Worm (Caenorhabditis elegans): ENCODE data around the gene Y49F6B.13.

DNA sequence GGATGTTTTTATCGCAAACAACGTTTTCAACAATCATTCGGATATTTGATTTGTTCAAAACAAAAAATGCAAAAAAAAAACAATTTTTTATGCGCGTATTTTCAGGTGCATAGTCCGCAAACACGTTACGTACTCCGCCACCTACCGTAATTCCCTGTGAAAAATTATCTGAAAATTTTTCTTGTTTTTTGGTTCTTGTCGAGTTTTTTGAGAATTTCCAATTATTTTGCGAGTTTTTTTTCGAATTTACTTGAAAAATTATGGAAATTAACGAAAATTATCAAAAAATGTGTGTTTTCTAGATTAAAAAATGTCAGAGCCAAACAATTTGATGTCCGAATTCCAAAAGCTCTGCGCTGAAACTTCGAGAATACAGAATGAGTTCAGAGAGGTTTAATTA lies 19.1 kb downstream of the Y49F6B.13 start, which contains the start of gene C16C8.12:
- TF ChIP-seq elt-2 (tag; optimal IDR thresholded peaks at IDR 0.05) (no peak), lin-15B (tag; optimal IDR thresholded peaks at IDR 0.05) (no peak), egl-13 (tag; optimal IDR thresholded peaks at IDR 0.05) (no peak)

Measured in whole organism, L1 larva.